Worm (Caenorhabditis elegans) whole organism, L3 larva: ENCODE data around the gene C03G6.6.

Source experiments
- R02D3.7 ChIP-seq: fragments of 150-350 bp; optimal IDR thresholded peaks from 2 replicates; lab custom pipeline; 2014; ENCODE audit warnings: missing biosample characterization, missing genetic modification characterization
- ZK546.5 ChIP-seq: sonication (generic microtip); optimal IDR thresholded peaks from 2 replicates; lab custom pipeline; 2017; ENCODE audit warnings: missing biosample characterization, missing genetic modification characterization
- ama-1 ChIP-seq: fragments of 150-350 bp; optimal IDR thresholded peaks from 2 replicates; lab custom pipeline; 2018
- ceh-16 ChIP-seq: sonication (generic microtip); optimal IDR thresholded peaks from 2 replicates; lab custom pipeline; 2017; ENCODE audit warnings: missing biosample characterization, missing genetic modification characterization
- ceh-28 ChIP-seq: fragments of 150-350 bp; optimal IDR thresholded peaks from 2 replicates; lab custom pipeline; 2014; ENCODE audit warnings: missing biosample characterization, missing genetic modification reagents, missing genetic modification characterization
- ceh-82 ChIP-seq: fragments of 150-350 bp; optimal IDR thresholded peaks from 2 replicates; lab custom pipeline; 2014; ENCODE audit warnings: missing biosample characterization, missing genetic modification characterization
- ceh-9 ChIP-seq: sonication (generic microtip); optimal IDR thresholded peaks from 2 replicates; lab custom pipeline; 2018; ENCODE audit warnings: missing biosample characterization, missing genetic modification characterization
- daf-12 ChIP-seq: fragments of 150-350 bp; optimal IDR thresholded peaks from 2 replicates; lab custom pipeline; 2014; ENCODE audit warnings: missing biosample characterization, missing genetic modification reagents, missing genetic modification characterization
- egl-27 ChIP-seq: sonication (generic microtip); optimal IDR thresholded peaks from 4 replicates; lab custom pipeline; 2017; ENCODE audit warnings: missing biosample characterization, missing genetic modification reagents, missing genetic modification characterization
- elt-2 ChIP-seq: sonication (generic microtip); optimal IDR thresholded peaks from 2 replicates; lab custom pipeline; 2016; ENCODE audit warnings: missing genetic modification reagents, mild to moderate bottlenecking, missing genetic modification characterization, missing compliant biosample characterization
- eor-1 ChIP-seq, 2 experiments: fragments of 150-350 bp; optimal IDR thresholded peaks; 2 replicates each; lab custom pipeline; 2014 to 2018; ENCODE audit warnings: missing biosample characterization in 2 of 2, missing genetic modification characterization in 2 of 2
- fkh-10 ChIP-seq: sonication (generic microtip); optimal IDR thresholded peaks from 2 replicates; lab custom pipeline; 2017; ENCODE audit warnings: missing biosample characterization, missing genetic modification reagents, missing genetic modification characterization
- fkh-2 ChIP-seq: fragments of 150-350 bp; optimal IDR thresholded peaks from 2 replicates; lab custom pipeline; 2014; ENCODE audit warnings: missing biosample characterization, missing genetic modification reagents, missing genetic modification characterization
- fos-1 ChIP-seq: fragments of 150-350 bp; optimal IDR thresholded peaks from 2 replicates; lab custom pipeline; 2014; ENCODE audit warnings: missing biosample characterization, missing genetic modification characterization
- hmg-11 ChIP-seq: sonication (generic microtip); optimal IDR thresholded peaks from 2 replicates; lab custom pipeline; 2016; ENCODE audit warnings: missing genetic modification characterization, missing compliant biosample characterization
- jun-1 ChIP-seq: fragments of 150-350 bp; optimal IDR thresholded peaks from 2 replicates; lab custom pipeline; 2014; ENCODE audit warnings: missing biosample characterization, missing genetic modification reagents, missing genetic modification characterization
- lin-15B ChIP-seq: fragments of 150-350 bp; optimal IDR thresholded peaks from 2 replicates; lab custom pipeline; 2014; ENCODE audit warnings: missing biosample characterization, missing genetic modification characterization
- lin-39 ChIP-seq: fragments of 150-350 bp; optimal IDR thresholded peaks from 2 replicates; lab custom pipeline; 2018; ENCODE audit warnings: missing biosample characterization, missing genetic modification reagents, missing genetic modification characterization
- mdl-1 ChIP-seq: fragments of 150-350 bp; optimal IDR thresholded peaks from 2 replicates; lab custom pipeline; 2014; ENCODE audit warnings: missing biosample characterization, missing genetic modification characterization
- mml-1 ChIP-seq: fragments of 150-350 bp; sonication (generic microtip); optimal IDR thresholded peaks from 3 replicates; lab custom pipeline; 2014; ENCODE audit warnings: missing biosample characterization, missing genetic modification characterization
- nhr-11 ChIP-seq: fragments of 150-350 bp; optimal IDR thresholded peaks from 2 replicates; lab custom pipeline; 2014; ENCODE audit warnings: missing biosample characterization, missing genetic modification characterization
- nhr-12 ChIP-seq: fragments of 150-350 bp; optimal IDR thresholded peaks from 2 replicates; lab custom pipeline; 2014; ENCODE audit warnings: missing biosample characterization, missing genetic modification characterization
- nhr-23 ChIP-seq: fragments of 150-350 bp; optimal IDR thresholded peaks from 2 replicates; lab custom pipeline; 2014; ENCODE audit warnings: missing biosample characterization, missing genetic modification reagents, missing genetic modification characterization
- nhr-28 ChIP-seq: fragments of 150-350 bp; optimal IDR thresholded peaks from 2 replicates; lab custom pipeline; 2014; ENCODE audit warnings: missing biosample characterization, missing genetic modification characterization
- nhr-43 ChIP-seq: sonication (generic microtip); optimal IDR thresholded peaks from 2 replicates; lab custom pipeline; 2016; ENCODE audit warnings: mild to moderate bottlenecking, missing genetic modification characterization, missing compliant biosample characterization; ENCODE audit not compliant: poor library complexity, severe bottlenecking
- nhr-67 ChIP-seq: fragments of 150-350 bp; optimal IDR thresholded peaks from 2 replicates; lab custom pipeline; 2014; ENCODE audit warnings: missing biosample characterization, missing genetic modification characterization
- pqm-1 ChIP-seq: fragments of 150-350 bp; optimal IDR thresholded peaks from 2 replicates; lab custom pipeline; 2017; ENCODE audit warnings: missing biosample characterization, missing genetic modification characterization, inconsistent platforms
- sea-2 ChIP-seq: fragments of 150-350 bp; sonication (generic microtip); optimal IDR thresholded peaks from 4 replicates; lab custom pipeline; 2014; ENCODE audit warnings: missing biosample characterization, missing genetic modification reagents, missing genetic modification characterization
- skn-1 ChIP-seq: fragments of 150-350 bp; optimal IDR thresholded peaks from 2 replicates; lab custom pipeline; 2014; ENCODE audit warnings: missing biosample characterization, missing genetic modification characterization
- unc-39 ChIP-seq: sonication (generic microtip); optimal IDR thresholded peaks from 4 replicates; lab custom pipeline; 2017; ENCODE audit warnings: missing biosample characterization, missing genetic modification characterization
- zag-1 ChIP-seq: fragments of 150-350 bp; optimal IDR thresholded peaks from 2 replicates; lab custom pipeline; 2014; ENCODE audit warnings: missing biosample characterization, missing genetic modification characterization
- ztf-11 ChIP-seq: fragments of 150-350 bp; optimal IDR thresholded peaks from 2 replicates; lab custom pipeline; 2014; ENCODE audit warnings: missing biosample characterization, missing genetic modification characterization

The C03G6.6 gene

DNA sequence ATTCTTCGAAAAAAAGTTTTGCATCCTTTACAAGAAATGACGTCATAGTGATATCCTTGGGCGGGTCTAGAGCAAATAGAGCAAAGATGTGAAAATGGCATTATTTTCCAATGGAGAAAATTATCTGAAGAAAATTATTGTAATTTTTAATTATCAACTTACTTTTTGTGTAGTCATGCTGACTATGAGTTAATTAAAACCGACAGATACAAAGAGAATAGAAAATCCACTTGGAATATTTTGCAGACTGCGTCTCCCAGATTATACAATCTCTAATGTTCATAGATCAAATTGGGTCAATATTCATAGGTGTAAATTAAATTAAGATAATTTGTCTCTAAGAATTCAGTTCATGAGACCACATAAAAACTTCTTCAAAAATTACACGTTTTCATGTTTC lies 7.7 kb upstream of the C03G6.6 start, which contains the start of gene nhr-149:
nhr-149 (minus strand) TSS at position 101 of the 400 bp plus-strand sequence.
- no peak for TF ChIP-seq nhr-67 (tag; lab: Kevin White, UChicago)
- TF ChIP-seq unc-39 (tag; lab: Kevin White, UChicago), result no peak
- TF ChIP-seq skn-1, result no peak
- TF ChIP-seq fkh-10 (GFP tag; lab: Kevin White, UChicago), result no peak
- TF ChIP-seq nhr-11 (tag; lab: Kevin White, UChicago), result no peak

ce11 chrV:7352186-7353053 lies 4.8 kb upstream of the C03G6.6 start, which contains the start of the genes srh-231 and srh-275:
srh-231 (minus strand) TSS chrV:7352236.
srh-275 (plus strand) TSS chrV:7353003.
- TF ChIP-seq mml-1 (tag; lab: Kevin White, UChicago), result no peak
- no peak for TF ChIP-seq daf-12
- TF ChIP-seq, all 47 proteins: peak for 0

DNA sequence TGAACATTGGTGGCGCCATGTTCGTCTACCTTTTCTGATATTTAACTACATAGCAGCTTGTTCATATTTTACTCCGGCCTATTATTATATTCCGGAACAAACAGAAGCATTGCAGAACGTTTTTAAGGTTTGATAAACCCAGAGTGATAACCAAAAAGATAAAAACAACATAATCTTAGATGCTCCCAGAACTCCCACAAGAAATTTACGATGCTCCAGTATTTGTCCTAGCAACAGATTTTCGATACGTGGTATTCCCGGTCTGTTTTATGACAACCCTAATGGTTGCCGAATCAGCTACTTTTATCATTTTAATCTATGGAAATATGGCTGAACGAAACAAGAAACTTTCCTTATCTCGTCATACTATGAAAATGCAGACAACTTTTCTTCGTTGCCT lies 3.6 kb upstream of the C03G6.6 start:
- no peak for TF ChIP-seq nhr-23 (tag; lab: Kevin White, UChicago)
- no peak for TF ChIP-seq egl-27 (tag; lab: Kevin White, UChicago)
- TF ChIP-seq mdl-1, result no peak
- TF ChIP-seq skn-1, result no peak
- TF ChIP-seq jun-1 (tag; lab: Kevin White, UChicago), result no peak
- TF ChIP-seq eor-1 (tag; optimal IDR thresholded peaks at IDR 0.05; lab: Kevin White, UChicago), result no peak
- TF ChIP-seq elt-2 (tag; lab: Kevin White, UChicago), result no peak
- no peak for TF ChIP-seq ceh-82
- no peak for TF ChIP-seq ZK546.5
- TF ChIP-seq fkh-2 (tag; lab: Kevin White, UChicago), result no peak
- TF ChIP-seq nhr-28 (tag; lab: Kevin White, UChicago), result no peak
- no peak for TF ChIP-seq hmg-11 (tag; lab: Kevin White, UChicago)

- TF ChIP-seq nhr-12 (tag; lab: Kevin White, UChicago), result no peak
- TF ChIP-seq ztf-11 (tag; lab: Kevin White, UChicago), result no peak
- TF ChIP-seq mdl-1, result no peak
- TF ChIP-seq zag-1, result no peak
- no peak for TF ChIP-seq ceh-16
- TF ChIP-seq fos-1 (tag; lab: Kevin White, UChicago), result no peak
- no peak for TF ChIP-seq fkh-10 (GFP tag; lab: Kevin White, UChicago)
- no peak for TF ChIP-seq pqm-1 (tag; lab: Kevin White, UChicago)
- TF ChIP-seq, all 47 proteins: peak for 0
Observed at ce11 chrV:7355464-7355863, 1.8 kb upstream of the C03G6.6 start, which contains the start of gene tag-293. tag-293 (minus strand) TSS chrV:7355564.

DNA sequence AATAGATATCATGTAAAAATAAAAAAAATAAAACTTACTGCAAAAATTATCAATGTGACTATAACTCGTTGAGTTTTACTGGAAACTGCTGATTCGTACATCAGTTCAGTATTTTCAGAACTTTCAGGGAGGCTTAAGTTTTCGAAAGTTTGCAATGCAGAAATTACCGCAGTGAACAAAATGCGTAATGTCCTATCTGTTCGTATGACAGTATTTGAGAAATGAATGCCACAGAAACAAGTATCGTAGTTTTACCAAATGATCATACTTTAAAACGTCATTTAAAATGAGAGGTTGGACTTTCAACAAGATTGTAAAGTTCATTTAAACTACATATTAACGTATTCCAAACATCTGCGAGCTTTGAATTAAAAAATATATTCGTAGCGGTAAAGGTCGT lies 548 bp upstream of the C03G6.6 start, which contains the start of gene C03G6.21:
C03G6.21 (minus strand) TSS at position 101 of the 400 bp plus-strand sequence.
- no peak for TF ChIP-seq nhr-23 (tag; lab: Kevin White, UChicago)
- TF ChIP-seq nhr-67 (tag; lab: Kevin White, UChicago), result no peak
- no peak for TF ChIP-seq fkh-10 (GFP tag; lab: Kevin White, UChicago)
- TF ChIP-seq unc-39 (tag; lab: Kevin White, UChicago), result no peak
- TF ChIP-seq ceh-9 (tag; lab: Kevin White, UChicago), result no peak
- no peak for TF ChIP-seq lin-39
- TF ChIP-seq mdl-1, result no peak
- no peak for TF ChIP-seq nhr-43 (tag; lab: Kevin White, UChicago)
- no peak for TF ChIP-seq nhr-11 (tag; lab: Kevin White, UChicago)
- TF ChIP-seq, all 47 proteins: peak for 0

DNA sequence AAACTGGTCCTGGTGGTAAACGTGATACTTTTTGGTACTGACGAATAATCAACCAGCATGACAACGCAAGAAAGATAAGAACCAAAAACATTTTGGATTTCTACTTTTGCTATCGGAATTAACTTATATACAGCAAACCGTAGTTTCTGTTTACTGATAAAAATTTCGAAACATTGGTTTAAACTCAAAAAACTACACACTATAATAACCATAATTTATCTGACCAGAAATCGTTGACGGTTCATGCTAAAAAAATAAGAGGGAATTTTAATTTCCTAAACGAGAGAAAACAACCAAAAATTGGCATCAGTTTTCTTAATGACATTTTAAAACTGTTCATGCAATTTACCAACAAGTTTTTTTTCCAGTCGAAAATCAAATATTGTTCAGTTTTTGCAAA lies 4.4 kb downstream of the C03G6.6 start, which contains the start of gene cyp-35A1:
cyp-35A1 (minus strand) TSS at position 101 of the 400 bp plus-strand sequence.
- TF ChIP-seq fkh-2 (tag; lab: Kevin White, UChicago) (no peak), mdl-1 (no peak), skn-1 (no peak), zag-1 (no peak), nhr-23 (tag; lab: Kevin White, UChicago) (no peak), ama-1 (no peak), sea-2 (GFP tag; lab: Kevin White, UChicago) (no peak), ceh-9 (tag; lab: Kevin White, UChicago) (no peak), nhr-28 (tag; lab: Kevin White, UChicago) (no peak), unc-39 (tag; lab: Kevin White, UChicago) (no peak), lin-15B (no peak), daf-12 (no peak), ceh-28 (tag; lab: Kevin White, UChicago) (no peak), R02D3.7 (tag; lab: Kevin White, UChicago) (no peak), nhr-11 (tag; lab: Kevin White, UChicago) (no peak), nhr-43 (tag; lab: Kevin White, UChicago) (no peak), nhr-67 (tag; lab: Kevin White, UChicago) (no peak)
